Fruit fly (Drosophila melanogaster) whole organism, embryonic: ENCODE measurements around the gene Tfb5.

Experiments
- CG11696 ChIP-seq: fragments of 200-800 bp; sonication (Bioruptor generic); IDR thresholded peaks from 2 replicates; pipeline ENCODE4 v1.3.6; 2022; ENCODE audit warnings: missing biosample characterization, missing genetic modification characterization
- CG14050 ChIP-seq: fragments of 200-800 bp; sonication (Bioruptor generic); IDR thresholded peaks from 3 replicates; pipeline ENCODE4 v1.3.6; 2022; ENCODE audit warnings: missing biosample characterization, missing genetic modification characterization
- Doc2 ChIP-seq: fragments of 200-800 bp; sonication (Bioruptor generic); IDR thresholded peaks from 2 replicates; pipeline ENCODE4 v1.3.6; 2022; ENCODE audit warnings: missing biosample characterization, missing genetic modification characterization
- MTF-1 ChIP-seq: fragments of 200-800 bp; sonication (Bioruptor generic); optimal IDR thresholded peaks from 2 replicates; lab custom pipeline; 2018; ENCODE audit warnings: missing biosample characterization, mild to moderate bottlenecking, missing genetic modification characterization, borderline replicate concordance
- Ravus ChIP-seq: fragments of 200-800 bp; sonication (Bioruptor generic); IDR thresholded peaks from 2 replicates; pipeline ENCODE4 v1.3.6; 2022; ENCODE audit warnings: missing biosample characterization, missing genetic modification characterization
- Tbp ChIP-seq: fragments of >200 bp; optimal IDR thresholded peaks from 2 replicates; lab custom pipeline; 2018; ENCODE audit warnings: missing biosample characterization, missing genetic modification characterization
- exex ChIP-seq: fragments of 200-800 bp; sonication (Bioruptor generic); optimal IDR thresholded peaks from 4 replicates; lab custom pipeline; 2018; ENCODE audit warnings: missing biosample characterization, mild to moderate bottlenecking, missing genetic modification characterization, moderate library complexity
- onecut ChIP-seq: fragments of 200-800 bp; sonication (Bioruptor generic); IDR thresholded peaks from 2 replicates; pipeline ENCODE4 v1.3.6; 2022; ENCODE audit warnings: missing biosample characterization, missing genetic modification characterization
- org-1 ChIP-seq: fragments of 200-800 bp; sonication (Bioruptor generic); optimal IDR thresholded peaks from 2 replicates; lab custom pipeline; 2017; ENCODE audit warnings: missing biosample characterization, missing genetic modification characterization

- TF ChIP-seq Doc2 (GFP tag; lab: Robert Waterston, UW), result peak; percentile 98
- TF ChIP-seq CG11696 (GFP tag; lab: Robert Waterston, UW), result peak; percentile 96
- peak; percentile 98 for TF ChIP-seq Ravus (GFP tag; lab: Robert Waterston, UW)
- peak; percentile 99 for TF ChIP-seq CG14050 (GFP tag; lab: Robert Waterston, UW)
- peak; percentile 98 for TF ChIP-seq MTF-1 (GFP tag; lab: Kevin White, UChicago)
- peak; percentile 98 for TF ChIP-seq org-1 (GFP tag; lab: Kevin White, UChicago)
- TF ChIP-seq exex (tag; lab: Kevin White, UChicago), result peak; percentile 88
- TF ChIP-seq Tbp (GFP tag; lab: Kevin White, UChicago), result no peak
- peak; percentile 97 for TF ChIP-seq onecut (GFP tag; lab: Robert Waterston, UW)
These were observed 13.0 kb downstream of the Tfb5 start for dm6 chr2L:4997401-4998259.
